Fruit fly (Drosophila melanogaster): ENCODE measurements around the gene Mst36Fa.

Mst36Fa gene

dm6 chr2L:18688646-18689296 is 12.0 kb upstream of the Mst36Fa start, which contains the start of gene msl-1:
msl-1 (minus strand) TSS chr2L:18688800.
- TF ChIP-seq Pif1A (GFP tag; optimal IDR thresholded peaks at IDR 0.05) (no peak), CG12605 (GFP tag; IDR thresholded peaks at IDR 0.05) (no peak), CG10348 (GFP tag; IDR thresholded peaks at IDR 0.05) (peak; percentile 13; the same call in 1 of the 2 replicates), Ets98B (GFP tag; IDR thresholded peaks at IDR 0.05) (no peak), CG32121 (GFP tag; IDR thresholded peaks at IDR 0.05) (no peak), CG17806 (tag; optimal IDR thresholded peaks at IDR 0.05) (no peak), fd96Ca (GFP tag; IDR thresholded peaks at IDR 0.05) (0 out of 3 replicates have a peak, but pooled peaks have one; percentile 33), CG4496 (GFP tag; IDR thresholded peaks at IDR 0.05) (0 out of 3 replicates have a peak, but pooled peaks have one; percentile 19), CG14655 (GFP tag; optimal IDR thresholded peaks at IDR 0.05) (no peak), CG13204 (GFP tag; optimal IDR thresholded peaks at IDR 0.05) (no peak), CG34367 (tag; optimal IDR thresholded peaks at IDR 0.05) (no peak)

dm6 chr2L:18687827-18688226 is 11.0 kb upstream of the Mst36Fa start:
- no peak for TF ChIP-seq EcR (GFP tag; optimal IDR thresholded peaks at IDR 0.05)
- TF ChIP-seq CG12605 (GFP tag; IDR thresholded peaks at IDR 0.05), result no peak
- TF ChIP-seq CG13204 (GFP tag; optimal IDR thresholded peaks at IDR 0.05), result no peak
- no peak for TF ChIP-seq CG8159 (tag; optimal IDR thresholded peaks at IDR 0.05)

- no peak for TF ChIP-seq rn (GFP tag; IDR thresholded peaks at IDR 0.05)
- TF ChIP-seq CG34367 (tag; optimal IDR thresholded peaks at IDR 0.05), result no peak
- no peak for TF ChIP-seq CG14655 (GFP tag; optimal IDR thresholded peaks at IDR 0.05)
These were observed 5.1 kb upstream of the Mst36Fa start, which contains the start of gene tos for dm6 chr2L:18681903-18682302. tos (minus strand) TSS chr2L:18682075.

- TF ChIP-seq Ets98B (GFP tag; IDR thresholded peaks at IDR 0.05) (no peak), rn (GFP tag; IDR thresholded peaks at IDR 0.05) (no peak), EcR (GFP tag; optimal IDR thresholded peaks at IDR 0.05) (no peak), CG34367 (tag; optimal IDR thresholded peaks at IDR 0.05) (no peak), CG13204 (GFP tag; optimal IDR thresholded peaks at IDR 0.05) (no peak), gl (tag; optimal IDR thresholded peaks at IDR 0.05) (no peak), CG17806 (tag; optimal IDR thresholded peaks at IDR 0.05) (no peak), Snoo (tag; optimal IDR thresholded peaks at IDR 0.05) (peak; percentile 39), CG32121 (GFP tag; IDR thresholded peaks at IDR 0.05) (0 out of 2 replicates have a peak, but pooled peaks have one; percentile 7), CG9948 (tag; optimal IDR thresholded peaks at IDR 0.05) (no peak), CG10348 (GFP tag; IDR thresholded peaks at IDR 0.05) (no peak), CG4496 (GFP tag; IDR thresholded peaks at IDR 0.05) (no peak), CG8159 (tag; optimal IDR thresholded peaks at IDR 0.05) (no peak), Pif1A (GFP tag; optimal IDR thresholded peaks at IDR 0.05) (no peak), CG12605 (GFP tag; IDR thresholded peaks at IDR 0.05) (no peak), CG14655 (GFP tag; optimal IDR thresholded peaks at IDR 0.05) (no peak), CG15710 (tag; optimal IDR thresholded peaks at IDR 0.05) (peak; percentile 30), CG8301 (tag; optimal IDR thresholded peaks at IDR 0.05) (no peak)
These were observed 1.3 kb upstream of the Mst36Fa start for dm6 chr2L:18677910-18678639.

- TF ChIP-seq EcR (GFP tag; optimal IDR thresholded peaks at IDR 0.05) (no peak), CG34367 (tag; optimal IDR thresholded peaks at IDR 0.05) (no peak), Ets98B (GFP tag; IDR thresholded peaks at IDR 0.05) (no peak), CG12605 (GFP tag; IDR thresholded peaks at IDR 0.05) (no peak)
These were observed 1.8 kb downstream of the Mst36Fa start, which contains the start of gene Mst36Fb for dm6 chr2L:18674994-18675393. Mst36Fb (minus strand) TSS chr2L:18675094.

- TF ChIP-seq CG14655 (GFP tag; optimal IDR thresholded peaks at IDR 0.05), result no peak
- no peak for TF ChIP-seq fd96Ca (GFP tag; IDR thresholded peaks at IDR 0.05)
- TF ChIP-seq Ets98B (GFP tag; IDR thresholded peaks at IDR 0.05), result no peak
- TF ChIP-seq CG13204 (GFP tag; optimal IDR thresholded peaks at IDR 0.05), result no peak
- no peak for TF ChIP-seq CG12605 (GFP tag; IDR thresholded peaks at IDR 0.05)
- TF ChIP-seq CG4496 (GFP tag; IDR thresholded peaks at IDR 0.05), result no peak
- TF ChIP-seq rn (GFP tag; IDR thresholded peaks at IDR 0.05), result no peak
- TF ChIP-seq Pif1B (GFP tag; optimal IDR thresholded peaks at IDR 0.05), result no peak
- TF ChIP-seq CG10348 (GFP tag; IDR thresholded peaks at IDR 0.05), result no peak
- TF ChIP-seq CG8159 (tag; optimal IDR thresholded peaks at IDR 0.05), result no peak
- TF ChIP-seq CG15710 (tag; optimal IDR thresholded peaks at IDR 0.05), result no peak
- TF ChIP-seq EcR (GFP tag; optimal IDR thresholded peaks at IDR 0.05), result no peak
- no peak for TF ChIP-seq Snoo (tag; optimal IDR thresholded peaks at IDR 0.05)
- no peak for TF ChIP-seq D1 (tag; optimal IDR thresholded peaks at IDR 0.05)
- no peak for TF ChIP-seq CG9948 (tag; optimal IDR thresholded peaks at IDR 0.05)
- TF ChIP-seq gl (tag; optimal IDR thresholded peaks at IDR 0.05), result no peak
These were observed 3.6 kb downstream of the Mst36Fa start, which contains the start of gene CG43339 for dm6 chr2L:18673185-18673584. CG43339 (minus strand) TSS chr2L:18673285.
